Fruit fly (Drosophila melanogaster) whole organism, embryonic: ENCODE results near the gene CG8066.
A peak's percentile ranks its signal among the peaks of the same experiment; 100 is the strongest.

ENCODE experiments used
- Abd-B ChIP-seq: fragments of 200-800 bp; sonication (Bioruptor generic); optimal IDR thresholded peaks from 2 replicates; lab custom pipeline; 2018; ENCODE audit warnings: missing biosample characterization, mild to moderate bottlenecking, missing genetic modification characterization, moderate library complexity
- Atf6 ChIP-seq: fragments of 200-800 bp; sonication (Bioruptor generic); IDR thresholded peaks from 2 replicates; pipeline ENCODE4 v1.3.6; 2022; ENCODE audit warnings: missing biosample characterization, missing genetic modification characterization
- Blimp-1 ChIP-seq: fragments of 200-800 bp; sonication (Bioruptor generic); optimal IDR thresholded peaks from 3 replicates; lab custom pipeline; 2018; ENCODE audit warnings: missing biosample characterization, missing genetic modification characterization, mild to moderate bottlenecking, moderate library complexity, missing genetic modification reagents
- BtbVII ChIP-seq: fragments of 200-800 bp; sonication (Bioruptor generic); optimal IDR thresholded peaks from 3 replicates; lab custom pipeline; 2017; ENCODE audit warnings: missing biosample characterization, mild to moderate bottlenecking, missing genetic modification characterization
- CG10209 ChIP-seq: fragments of 200-800 bp; sonication (Bioruptor generic); optimal IDR thresholded peaks from 3 replicates; lab custom pipeline; 2017; ENCODE audit warnings: missing biosample characterization, mild to moderate bottlenecking, missing genetic modification characterization, missing genetic modification reagents
- CG10565 ChIP-seq: fragments of 200-800 bp; sonication (Bioruptor generic); optimal IDR thresholded peaks from 3 replicates; lab custom pipeline; 2016; ENCODE audit warnings: missing biosample characterization, mild to moderate bottlenecking, missing genetic modification characterization
- CG11085 ChIP-seq: fragments of 200-800 bp; sonication (Bioruptor generic); IDR thresholded peaks from 2 replicates; pipeline ENCODE4 v1.3.6; 2022; ENCODE audit warnings: missing biosample characterization, missing genetic modification characterization
- CG11456 ChIP-seq: fragments of 200-800 bp; sonication (Bioruptor generic); IDR thresholded peaks from 3 replicates; pipeline ENCODE4 v1.3.6; 2022; ENCODE audit warnings: missing biosample characterization, missing genetic modification characterization
- CG11504 ChIP-seq: fragments of 200-800 bp; sonication (Bioruptor generic); optimal IDR thresholded peaks from 3 replicates; lab custom pipeline; 2019; ENCODE audit warnings: missing biosample characterization, mild to moderate bottlenecking, missing genetic modification characterization, moderate library complexity
- CG1529 ChIP-seq: fragments of 200-800 bp; sonication (Bioruptor generic); optimal IDR thresholded peaks from 3 replicates; lab custom pipeline; 2018; ENCODE audit warnings: missing biosample characterization, missing genetic modification characterization
- CG16863 ChIP-seq: fragments of 200-800 bp; sonication (Bioruptor generic); optimal IDR thresholded peaks from 3 replicates; lab custom pipeline; 2016; ENCODE audit warnings: missing biosample characterization, missing genetic modification characterization
- CG17359 ChIP-seq: fragments of 200-800 bp; sonication (Bioruptor generic); optimal IDR thresholded peaks from 3 replicates; lab custom pipeline; 2018; ENCODE audit warnings: missing biosample characterization, mild to moderate bottlenecking, missing genetic modification characterization, moderate library complexity
- CG2199 ChIP-seq: fragments of 200-800 bp; sonication (Bioruptor generic); IDR thresholded peaks from 3 replicates; pipeline ENCODE4 v1.3.6; 2022; ENCODE audit warnings: missing biosample characterization, missing genetic modification characterization
- CG30431 ChIP-seq: fragments of 200-800 bp; sonication (Bioruptor generic); optimal IDR thresholded peaks from 2 replicates; lab custom pipeline; 2017; ENCODE audit warnings: missing biosample characterization, missing genetic modification characterization
- CG31224 ChIP-seq: fragments of 200-800 bp; sonication (Bioruptor generic); IDR thresholded peaks from 2 replicates; pipeline ENCODE4 v1.3.6; 2022; ENCODE audit warnings: missing biosample characterization, missing genetic modification characterization
- CG3163 ChIP-seq: fragments of 200-800 bp; sonication (Bioruptor generic); optimal IDR thresholded peaks from 3 replicates; lab custom pipeline; 2016; ENCODE audit warnings: missing biosample characterization, missing genetic modification characterization
- CG3995 ChIP-seq: fragments of 200-800 bp; sonication (Bioruptor generic); optimal IDR thresholded peaks from 3 replicates; lab custom pipeline; 2016; ENCODE audit warnings: missing biosample characterization, missing genetic modification characterization
- CG4730 ChIP-seq: fragments of 200-800 bp; sonication (Bioruptor generic); IDR thresholded peaks from 2 replicates; pipeline ENCODE4 v1.3.6; 2022; ENCODE audit warnings: missing biosample characterization, missing genetic modification characterization
- CG5245 ChIP-seq: fragments of 200-800 bp; sonication (Bioruptor generic); optimal IDR thresholded peaks from 3 replicates; lab custom pipeline; 2016; ENCODE audit warnings: missing biosample characterization, missing genetic modification characterization
- CG6272 ChIP-seq: fragments of 200-800 bp; sonication (Bioruptor generic); IDR thresholded peaks from 2 replicates; pipeline ENCODE4 v1.3.6; 2022; ENCODE audit warnings: missing biosample characterization, missing genetic modification characterization
- CG8281 ChIP-seq: fragments of 200-800 bp; sonication (Bioruptor generic); optimal IDR thresholded peaks from 2 replicates; lab custom pipeline; 2018; ENCODE audit warnings: missing biosample characterization, mild to moderate bottlenecking, missing genetic modification characterization, moderate library complexity
- Hr39 ChIP-seq: fragments of >200 bp; optimal IDR thresholded peaks from 2 replicates; lab custom pipeline; 2017
- Oaz ChIP-seq: fragments of 200-800 bp; sonication (Bioruptor generic); IDR thresholded peaks from 2 replicates; pipeline ENCODE4 v1.3.6; 2022; ENCODE audit warnings: missing biosample characterization, missing genetic modification characterization
- Sry-β ChIP-seq: fragments of 200-800 bp; sonication (Bioruptor generic); optimal IDR thresholded peaks from 2 replicates; lab custom pipeline; 2018; ENCODE audit warnings: missing biosample characterization, mild to moderate bottlenecking, missing genetic modification characterization, moderate library complexity
- Ssrp ChIP-seq: fragments of 200-800 bp; sonication (Bioruptor generic); optimal IDR thresholded peaks from 2 replicates; lab custom pipeline; 2018; ENCODE audit warnings: missing biosample characterization, mild to moderate bottlenecking, missing genetic modification characterization, moderate library complexity
- Taf1 ChIP-seq: fragments of 200-800 bp; sonication (Bioruptor generic); IDR thresholded peaks from 2 replicates; pipeline ENCODE4 v1.3.6; 2022; ENCODE audit warnings: missing biosample characterization, missing genetic modification characterization
- Trl ChIP-seq, 3 experiments: fragments of >200 bp in 2 of 3; fragments of 200-800 bp in 1 of 3; sonication (Bioruptor generic) in 1 of 3; optimal IDR thresholded peaks; 2 replicates in 1 of 3; 3 replicates in 2 of 3; lab custom pipeline; 2016 to 2017; ENCODE audit warnings: missing biosample characterization in 1 of 3, missing genetic modification characterization in 1 of 3
- ato ChIP-seq: fragments of 200-800 bp; sonication (Bioruptor generic); IDR thresholded peaks from 2 replicates; pipeline ENCODE4 v1.3.6; 2022; ENCODE audit warnings: missing biosample characterization, missing genetic modification characterization; ENCODE audit not compliant: partially characterized antibody
- br ChIP-seq: fragments of >200 bp; optimal IDR thresholded peaks from 2 replicates; lab custom pipeline; 2017
- cad ChIP-seq: fragments of >200 bp; optimal IDR thresholded peaks from 2 replicates; lab custom pipeline; 2017; ENCODE audit warnings: missing biosample characterization, missing genetic modification characterization
- cas ChIP-seq: fragments of 200-800 bp; sonication (Bioruptor generic); IDR thresholded peaks from 2 replicates; pipeline ENCODE4 v1.3.6; 2022; ENCODE audit warnings: missing biosample characterization, missing genetic modification characterization
- crc ChIP-seq: fragments of 200-800 bp; sonication (Bioruptor generic); optimal IDR thresholded peaks from 2 replicates; lab custom pipeline; 2016; ENCODE audit warnings: missing biosample characterization, missing genetic modification characterization
- da ChIP-seq: fragments of 200-800 bp; sonication (Bioruptor generic); optimal IDR thresholded peaks from 2 replicates; lab custom pipeline; 2016; ENCODE audit warnings: missing biosample characterization, missing genetic modification characterization
- dpn ChIP-seq, 2 experiments: fragments of 200-800 bp; sonication (Bioruptor generic); optimal IDR thresholded peaks; 3 replicates each; lab custom pipeline; 2016; ENCODE audit warnings: missing biosample characterization in 2 of 2, missing genetic modification characterization in 2 of 2
- esg ChIP-seq: fragments of 200-800 bp; sonication (Bioruptor generic); conservative IDR thresholded peaks from 2 replicates; pipeline ENCODE4 v1.3.6; 2022; ENCODE audit warnings: missing biosample characterization, missing genetic modification characterization
- h ChIP-seq: fragments of >200 bp; optimal IDR thresholded peaks from 2 replicates; lab custom pipeline; 2017
- ham ChIP-seq: fragments of 200-800 bp; sonication (Bioruptor generic); IDR thresholded peaks from 2 replicates; pipeline ENCODE4 v1.3.6; 2022; ENCODE audit warnings: missing biosample characterization, missing genetic modification characterization
- ind ChIP-seq: fragments of 200-800 bp; sonication (Bioruptor generic); optimal IDR thresholded peaks from 3 replicates; lab custom pipeline; 2016; ENCODE audit warnings: missing biosample characterization, missing genetic modification characterization
- ken ChIP-seq: fragments of 200-800 bp; sonication (Bioruptor generic); IDR thresholded peaks from 3 replicates; pipeline ENCODE4 v1.3.6; 2022; ENCODE audit warnings: missing biosample characterization, missing genetic modification characterization
- mirr ChIP-seq: fragments of 200-800 bp; sonication (Bioruptor generic); optimal IDR thresholded peaks from 3 replicates; lab custom pipeline; 2018; ENCODE audit warnings: missing biosample characterization, mild to moderate bottlenecking, missing genetic modification characterization
- p53 ChIP-seq: fragments of 200-800 bp; sonication (Bioruptor generic); optimal IDR thresholded peaks from 2 replicates; lab custom pipeline; 2016; ENCODE audit warnings: missing biosample characterization, missing genetic modification characterization
- pho ChIP-seq: fragments of 200-800 bp; sonication (Bioruptor generic); optimal IDR thresholded peaks from 2 replicates; lab custom pipeline; 2016; ENCODE audit warnings: missing biosample characterization, missing genetic modification characterization
- sd ChIP-seq: fragments of 200-800 bp; sonication (Bioruptor generic); optimal IDR thresholded peaks from 3 replicates; lab custom pipeline; 2018; ENCODE audit warnings: missing biosample characterization, mild to moderate bottlenecking, missing genetic modification characterization, moderate library complexity
- sima ChIP-seq: fragments of 200-800 bp; sonication (Bioruptor generic); optimal IDR thresholded peaks from 2 replicates; lab custom pipeline; 2016; ENCODE audit warnings: missing biosample characterization, missing genetic modification characterization
- sisA ChIP-seq: fragments of 200-800 bp; sonication (Bioruptor generic); IDR thresholded peaks from 2 replicates; pipeline ENCODE4 v1.3.6; 2022; ENCODE audit warnings: missing biosample characterization, missing genetic modification characterization
- tll ChIP-seq, 2 experiments: fragments of 200-800 bp in 1 of 2; fragments of >200 bp in 1 of 2; sonication (Bioruptor generic) in 1 of 2; optimal IDR thresholded peaks; 2 replicates each; lab custom pipeline; 2017 to 2019; ENCODE audit warnings: missing biosample characterization in 2 of 2, missing genetic modification characterization in 2 of 2, mild to moderate bottlenecking in 1 of 2, moderate library complexity in 1 of 2
- unpg ChIP-seq: fragments of 200-800 bp; sonication (Bioruptor generic); optimal IDR thresholded peaks from 3 replicates; lab custom pipeline; 2018; ENCODE audit warnings: missing biosample characterization, mild to moderate bottlenecking, missing genetic modification characterization, moderate library complexity
- z ChIP-seq: fragments of 200-800 bp; sonication (Bioruptor generic); IDR thresholded peaks from 3 replicates; pipeline ENCODE4 v1.3.6; 2022; ENCODE audit warnings: missing biosample characterization, missing genetic modification characterization
- zf30C ChIP-seq: fragments of 200-800 bp; sonication (Bioruptor generic); optimal IDR thresholded peaks from 3 replicates; lab custom pipeline; 2018; ENCODE audit warnings: missing biosample characterization, mild to moderate bottlenecking, missing genetic modification characterization
- zfh1 ChIP-seq: fragments of 200-800 bp; sonication (Bioruptor generic); IDR thresholded peaks from 3 replicates; pipeline ENCODE4 v1.3.6; 2022; ENCODE audit warnings: missing biosample characterization, missing genetic modification characterization

CG8066 gene

DNA sequence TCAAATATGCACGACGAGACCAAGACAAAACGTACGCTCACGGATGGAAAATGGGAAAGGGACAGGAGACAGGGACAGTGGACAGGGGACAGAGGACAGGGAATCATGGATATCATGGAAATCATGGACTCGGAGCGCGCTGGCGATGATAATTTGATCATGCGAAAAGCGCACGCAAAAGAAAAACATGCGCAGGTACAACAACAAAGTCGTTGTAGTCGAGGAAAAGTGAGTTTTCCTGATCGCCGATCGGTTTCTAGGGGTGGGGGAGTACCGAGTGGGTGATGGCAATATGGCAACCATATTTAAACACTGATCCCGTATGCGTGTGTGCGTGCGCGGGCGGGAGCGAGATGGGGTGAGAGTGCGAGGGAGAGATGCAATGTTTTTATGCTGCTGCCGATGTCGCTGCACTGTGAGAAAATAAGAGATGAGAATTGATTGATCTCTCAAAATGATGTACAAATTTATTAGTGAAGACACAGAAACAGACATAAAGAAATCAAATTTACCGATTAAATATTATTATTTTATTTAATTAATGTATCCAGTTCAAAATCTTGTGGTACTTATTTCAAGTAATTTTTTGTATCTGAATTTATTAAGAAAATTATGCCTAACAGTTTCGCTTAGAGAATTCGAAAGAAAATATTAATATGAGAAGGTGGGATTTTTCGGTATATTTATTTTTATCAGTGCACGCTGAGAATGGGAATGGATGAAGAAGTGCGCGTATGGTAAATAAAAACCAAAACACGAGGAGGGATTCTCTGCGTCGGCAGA, 22.3 kb upstream of the CG8066 start (continued):
- TF ChIP-seq CG10565 (no peak), Trl (optimal IDR thresholded peaks at IDR 0.05; lab: Kevin White, UChicago) (peak in 1 of 2 experiments; percentile 45), Trl (GFP tag; optimal IDR thresholded peaks at IDR 0.05; lab: Kevin White, UChicago) (no peak), CG31224 (GFP tag; lab: Robert Waterston, UW) (peak; percentile 34; the same call in 1 of the 2 replicates), dpn (GFP tag; optimal IDR thresholded peaks at IDR 0.05; lab: Kevin White, UChicago) (peak in 1 of 2 experiments; percentile 81), h (lab: Kevin White, UChicago) (no peak), cas (GFP tag; lab: Robert Waterston, UW) (0 out of 2 replicates have a peak, but pooled peaks have one; percentile 9), CG1529 (GFP tag; lab: Kevin White, UChicago) (peak; percentile 83), pho (GFP tag; lab: Kevin White, UChicago) (no peak), sd (tag; lab: Kevin White, UChicago) (peak; percentile 40), ham (no peak), Blimp-1 (GFP tag; lab: Kevin White, UChicago) (peak; percentile 90), CG11456 (0 out of 3 replicates have a peak, but pooled peaks have one; percentile 49), sisA (peak; percentile 82), da (GFP tag; lab: Kevin White, UChicago) (no peak), tll (GFP tag; optimal IDR thresholded peaks at IDR 0.05; lab: Kevin White, UChicago) (peak in 1 of 2 experiments; percentile 74), ind (peak; percentile 59), CG30431 (peak; percentile 84), mirr (GFP tag; lab: Kevin White, UChicago) (no peak), CG4730 (peak; percentile 56), Oaz (GFP tag; lab: Robert Waterston, UW) (no peak), CG16863 (peak; percentile 15), zfh1 (GFP tag; lab: Robert Waterston, UW) (peak; percentile 80; the same call in 2 of the 3 replicates), CG10209 (GFP tag; lab: Kevin White, UChicago) (peak; percentile 88), br (lab: Kevin White, UChicago) (no peak), sima (GFP tag; lab: Kevin White, UChicago) (no peak), ken (0 out of 3 replicates have a peak, but pooled peaks have one; percentile 47), CG11085 (GFP tag; lab: Robert Waterston, UW) (no peak), BtbVII (peak; percentile 64), Hr39 (lab: Kevin White, UChicago) (peak; percentile 99), cad (GFP tag; lab: Kevin White, UChicago) (no peak), CG6272 (GFP tag; lab: Robert Waterston, UW) (0 out of 2 replicates have a peak, but pooled peaks have one; percentile 20), Abd-B (GFP tag; lab: Kevin White, UChicago) (peak; percentile 79), zf30C (GFP tag; lab: Kevin White, UChicago) (peak; percentile 97), CG8281 (tag; lab: Kevin White, UChicago) (peak; percentile 44), CG3163 (GFP tag; lab: Kevin White, UChicago) (no peak), unpg (GFP tag; lab: Kevin White, UChicago) (peak; percentile 88), esg (GFP tag; lab: Robert Waterston, UW) (peak; percentile 64), Atf6 (GFP tag; lab: Robert Waterston, UW) (peak; percentile 46; the same call in 1 of the 2 replicates), CG11504 (tag; lab: Kevin White, UChicago) (peak; percentile 89), Taf1 (GFP tag; lab: Robert Waterston, UW) (no peak), ato (GFP tag; lab: Robert Waterston, UW) (no peak), CG5245 (GFP tag; lab: Kevin White, UChicago) (peak; percentile 79), CG3995 (GFP tag; lab: Kevin White, UChicago) (no peak), z (GFP tag; lab: Robert Waterston, UW) (0 out of 3 replicates have a peak, but pooled peaks have one; percentile 53), p53 (GFP tag; lab: Kevin White, UChicago) (no peak), CG2199 (GFP tag; lab: Robert Waterston, UW) (no peak), Sry-β (GFP tag; lab: Kevin White, UChicago) (peak; percentile 52), CG17359 (tag; lab: Kevin White, UChicago) (peak; percentile 79), Ssrp (tag; lab: Kevin White, UChicago) (peak; percentile 95), crc (GFP tag; lab: Kevin White, UChicago) (no peak)
